Fruit fly (Drosophila melanogaster) whole organism, pupa: ENCODE measurements around the gene APC7.

Source experiments
- CG14655 ChIP-seq: fragments of 200-800 bp; sonication (Bioruptor generic); optimal IDR thresholded peaks from 3 replicates; lab custom pipeline; 2017; ENCODE audit warnings: mild to moderate bottlenecking, missing biosample characterization, missing genetic modification reagents, missing genetic modification characterization
- CG15710 ChIP-seq: fragments of 200-800 bp; sonication (Bioruptor generic); optimal IDR thresholded peaks from 2 replicates; lab custom pipeline; 2018; ENCODE audit warnings: missing biosample characterization, mild to moderate bottlenecking, missing genetic modification characterization, moderate library complexity
- CG34367 ChIP-seq: fragments of 200-800 bp; sonication (Bioruptor generic); optimal IDR thresholded peaks from 2 replicates; lab custom pipeline; 2018; ENCODE audit warnings: missing biosample characterization, mild to moderate bottlenecking, missing genetic modification characterization
- CG4496 ChIP-seq: fragments of 200-800 bp; sonication (Bioruptor generic); IDR thresholded peaks from 3 replicates; pipeline ENCODE4 v1.3.6; 2022; ENCODE audit warnings: missing biosample characterization, missing genetic modification characterization
- CG8159 ChIP-seq: fragments of 200-800 bp; sonication (Bioruptor generic); optimal IDR thresholded peaks from 3 replicates; lab custom pipeline; 2018; ENCODE audit warnings: missing biosample characterization, mild to moderate bottlenecking, missing genetic modification characterization, moderate library complexity
- D1 ChIP-seq: fragments of 200-800 bp; sonication (Bioruptor generic); optimal IDR thresholded peaks from 2 replicates; lab custom pipeline; 2018; ENCODE audit warnings: missing biosample characterization, mild to moderate bottlenecking, missing genetic modification characterization, moderate library complexity
- Snoo ChIP-seq: fragments of 200-800 bp; sonication (Bioruptor generic); optimal IDR thresholded peaks from 3 replicates; lab custom pipeline; 2017; ENCODE audit warnings: missing biosample characterization, mild to moderate bottlenecking, missing genetic modification characterization, inconsistent platforms
- rn ChIP-seq: fragments of 200-800 bp; sonication (Bioruptor generic); IDR thresholded peaks from 2 replicates; pipeline ENCODE4 v1.3.6; 2022; ENCODE audit warnings: missing biosample characterization, missing genetic modification characterization

dm6 chrX:6612509-6612908 lies 15.6 kb downstream of the APC7 start:
- TF ChIP-seq D1 (tag; lab: Kevin White, UChicago) (no peak), rn (no peak), Snoo (tag; lab: Kevin White, UChicago) (no peak), CG14655 (no peak), CG15710 (tag; lab: Kevin White, UChicago) (no peak), CG4496 (GFP tag; lab: Robert Waterston, UW) (no peak), CG34367 (tag; lab: Kevin White, UChicago) (no peak), CG8159 (no peak)
